Fruit fly (Drosophila melanogaster) whole organism, embryonic: ENCODE measurements around the gene CG4328.

Source experiments
- C15 ChIP-seq: fragments of 200-800 bp; sonication (Bioruptor generic); IDR thresholded peaks from 3 replicates; pipeline ENCODE4 v1.3.6; 2022; ENCODE audit warnings: missing biosample characterization, missing genetic modification characterization
- CG10147 ChIP-seq: fragments of 200-800 bp; sonication (Bioruptor generic); optimal IDR thresholded peaks from 2 replicates; lab custom pipeline; 2019; ENCODE audit warnings: missing biosample characterization, mild to moderate bottlenecking, missing genetic modification characterization, moderate library complexity
- CG12155 ChIP-seq: fragments of 200-800 bp; sonication (Bioruptor generic); optimal IDR thresholded peaks from 3 replicates; lab custom pipeline; 2016; ENCODE audit warnings: missing biosample characterization, missing genetic modification characterization
- CG14710 ChIP-seq: fragments of 200-800 bp; sonication (Bioruptor generic); optimal IDR thresholded peaks from 3 replicates; lab custom pipeline; 2019; ENCODE audit warnings: missing biosample characterization, mild to moderate bottlenecking, missing genetic modification characterization, moderate library complexity
- CG14965 ChIP-seq: fragments of 200-800 bp; sonication (Bioruptor generic); optimal IDR thresholded peaks from 2 replicates; lab custom pipeline; 2016; ENCODE audit warnings: missing biosample characterization, missing genetic modification characterization, borderline replicate concordance
- CG15269 ChIP-seq: fragments of 200-800 bp; sonication (Bioruptor generic); optimal IDR thresholded peaks from 2 replicates; lab custom pipeline; 2018; ENCODE audit warnings: missing biosample characterization, mild to moderate bottlenecking, missing genetic modification characterization, moderate library complexity
- CG1529 ChIP-seq: fragments of 200-800 bp; sonication (Bioruptor generic); optimal IDR thresholded peaks from 3 replicates; lab custom pipeline; 2018; ENCODE audit warnings: missing biosample characterization, missing genetic modification characterization
- CG15479 ChIP-seq: fragments of 200-800 bp; sonication (Bioruptor generic); optimal IDR thresholded peaks from 3 replicates; lab custom pipeline; 2019; ENCODE audit warnings: missing biosample characterization, mild to moderate bottlenecking, missing genetic modification characterization, moderate library complexity
- CG15601 ChIP-seq: fragments of 200-800 bp; sonication (Bioruptor generic); optimal IDR thresholded peaks from 3 replicates; lab custom pipeline; 2019; ENCODE audit warnings: missing biosample characterization, mild to moderate bottlenecking, missing genetic modification characterization, moderate library complexity
- CG2129 ChIP-seq: fragments of 200-800 bp; sonication (Bioruptor generic); IDR thresholded peaks from 2 replicates; pipeline ENCODE4 v1.3.6; 2022; ENCODE audit warnings: missing biosample characterization, missing genetic modification characterization; ENCODE audit not compliant: partially characterized antibody
- CG32532 ChIP-seq: fragments of 200-800 bp; sonication (Bioruptor generic); IDR thresholded peaks from 2 replicates; pipeline ENCODE4 v1.3.6; 2022; ENCODE audit warnings: missing biosample characterization, missing genetic modification characterization
- CG32772 ChIP-seq: fragments of 200-800 bp; sonication (Bioruptor generic); IDR thresholded peaks from 2 replicates; pipeline ENCODE4 v1.3.6; 2022; ENCODE audit warnings: missing biosample characterization, missing genetic modification characterization
- CG43689 ChIP-seq: fragments of 200-800 bp; sonication (Bioruptor generic); IDR thresholded peaks from 2 replicates; pipeline ENCODE4 v1.3.6; 2022; ENCODE audit warnings: missing biosample characterization, missing genetic modification characterization
- CG6175 ChIP-seq: fragments of 200-800 bp; sonication (Bioruptor generic); IDR thresholded peaks from 3 replicates; pipeline ENCODE4 v1.3.6; 2022; ENCODE audit warnings: missing biosample characterization, missing genetic modification characterization
- CG8765 ChIP-seq: fragments of 200-800 bp; sonication (Bioruptor generic); IDR thresholded peaks from 2 replicates; pipeline ENCODE4 v1.3.6; 2022; ENCODE audit warnings: missing biosample characterization, missing genetic modification characterization
- D19B ChIP-seq: fragments of 200-800 bp; sonication (Bioruptor generic); optimal IDR thresholded peaks from 2 replicates; lab custom pipeline; 2017; ENCODE audit warnings: missing biosample characterization, mild to moderate bottlenecking, missing genetic modification characterization
- Dbx ChIP-seq: fragments of 200-800 bp; sonication (Bioruptor generic); IDR thresholded peaks from 3 replicates; pipeline ENCODE4 v1.3.6; 2022; ENCODE audit warnings: missing biosample characterization, missing genetic modification characterization
- Dref ChIP-seq: fragments of 200-800 bp; sonication (Bioruptor generic); IDR thresholded peaks from 2 replicates; pipeline ENCODE4 v1.3.6; 2022; ENCODE audit warnings: missing biosample characterization, missing genetic modification characterization
- ERR ChIP-seq: fragments of 200-800 bp; sonication (Bioruptor generic); optimal IDR thresholded peaks from 2 replicates; lab custom pipeline; 2016; ENCODE audit warnings: missing biosample characterization, missing genetic modification characterization
- Elba2 ChIP-seq: fragments of 200-800 bp; sonication (Bioruptor generic); optimal IDR thresholded peaks from 3 replicates; lab custom pipeline; 2016; ENCODE audit warnings: missing biosample characterization, missing genetic modification characterization
- H2.0 ChIP-seq: fragments of 200-800 bp; sonication (Bioruptor generic); IDR thresholded peaks from 2 replicates; pipeline ENCODE4 v1.3.6; 2022; ENCODE audit warnings: missing biosample characterization, missing genetic modification characterization
- Hr3 ChIP-seq: fragments of 200-800 bp; sonication (Bioruptor generic); optimal IDR thresholded peaks from 3 replicates; lab custom pipeline; 2016; ENCODE audit warnings: missing biosample characterization, missing genetic modification characterization
- MTF-1 ChIP-seq: fragments of 200-800 bp; sonication (Bioruptor generic); optimal IDR thresholded peaks from 2 replicates; lab custom pipeline; 2018; ENCODE audit warnings: missing biosample characterization, mild to moderate bottlenecking, missing genetic modification characterization, borderline replicate concordance
- Mad ChIP-seq: fragments of 200-800 bp; sonication (Bioruptor generic); optimal IDR thresholded peaks from 2 replicates; lab custom pipeline; 2016; ENCODE audit warnings: missing biosample characterization, missing genetic modification characterization
- Optix ChIP-seq: fragments of 200-800 bp; sonication (Bioruptor generic); IDR thresholded peaks from 3 replicates; pipeline ENCODE4 v1.3.6; 2022; ENCODE audit warnings: missing biosample characterization, missing genetic modification characterization
- YL-1 ChIP-seq: fragments of 200-800 bp; sonication (Bioruptor generic); optimal IDR thresholded peaks from 3 replicates; lab custom pipeline; 2017; ENCODE audit warnings: missing biosample characterization, mild to moderate bottlenecking, missing genetic modification characterization
- az2 ChIP-seq: fragments of 200-800 bp; sonication (Bioruptor generic); optimal IDR thresholded peaks from 3 replicates; lab custom pipeline; 2016; ENCODE audit warnings: missing biosample characterization, missing genetic modification characterization
- cg ChIP-seq: fragments of 200-800 bp; sonication (Bioruptor generic); optimal IDR thresholded peaks from 3 replicates; lab custom pipeline; 2019; ENCODE audit warnings: missing biosample characterization, mild to moderate bottlenecking, missing genetic modification characterization, moderate library complexity
- chinmo ChIP-seq: fragments of 200-800 bp; sonication (Bioruptor generic); IDR thresholded peaks from 4 replicates; pipeline ENCODE4 v1.3.6; 2022; ENCODE audit warnings: missing biosample characterization, missing genetic modification characterization; ENCODE audit not compliant: partially characterized antibody
- corto ChIP-seq: fragments of 200-800 bp; sonication (Bioruptor generic); optimal IDR thresholded peaks from 2 replicates; lab custom pipeline; 2016; ENCODE audit warnings: missing biosample characterization, mild to moderate bottlenecking, missing genetic modification characterization, moderate library complexity
- danr ChIP-seq: fragments of 200-800 bp; sonication (Bioruptor generic); IDR thresholded peaks from 2 replicates; pipeline ENCODE4 v1.3.6; 2022; ENCODE audit warnings: missing biosample characterization, missing genetic modification characterization
- gfzf ChIP-seq: fragments of 200-800 bp; sonication (Bioruptor generic); optimal IDR thresholded peaks from 2 replicates; lab custom pipeline; 2016; ENCODE audit warnings: missing biosample characterization, mild to moderate bottlenecking, missing genetic modification characterization, moderate library complexity
- grn ChIP-seq: fragments of 200-800 bp; sonication (Bioruptor generic); optimal IDR thresholded peaks from 3 replicates; lab custom pipeline; 2017; ENCODE audit warnings: missing biosample characterization, missing genetic modification characterization
- gro ChIP-seq: fragments of 200-800 bp; sonication (Bioruptor generic); optimal IDR thresholded peaks from 2 replicates; lab custom pipeline; 2016; ENCODE audit warnings: missing biosample characterization, missing genetic modification characterization
- hbn ChIP-seq: fragments of 200-800 bp; sonication (Bioruptor generic); IDR thresholded peaks from 2 replicates; pipeline ENCODE4 v1.3.6; 2022; ENCODE audit warnings: missing biosample characterization, missing genetic modification characterization; ENCODE audit not compliant: partially characterized antibody
- jumu ChIP-seq: fragments of 200-800 bp; sonication (Bioruptor generic); optimal IDR thresholded peaks from 3 replicates; lab custom pipeline; 2016; ENCODE audit warnings: missing biosample characterization, missing genetic modification characterization
- klu ChIP-seq: fragments of 200-800 bp; sonication (Bioruptor generic); IDR thresholded peaks from 2 replicates; pipeline ENCODE4 v1.3.6; 2022; ENCODE audit warnings: missing biosample characterization, missing genetic modification characterization
- lbe ChIP-seq: fragments of 200-800 bp; sonication (Bioruptor generic); optimal IDR thresholded peaks from 2 replicates; lab custom pipeline; 2016; ENCODE audit warnings: missing biosample characterization, mild to moderate bottlenecking, missing genetic modification characterization
- nom ChIP-seq: fragments of 200-800 bp; sonication (Bioruptor generic); optimal IDR thresholded peaks from 2 replicates; lab custom pipeline; 2017; ENCODE audit warnings: missing biosample characterization, missing genetic modification characterization, mild to moderate bottlenecking, moderate library complexity, missing genetic modification reagents
- onecut ChIP-seq: fragments of 200-800 bp; sonication (Bioruptor generic); IDR thresholded peaks from 2 replicates; pipeline ENCODE4 v1.3.6; 2022; ENCODE audit warnings: missing biosample characterization, missing genetic modification characterization
- pho ChIP-seq: fragments of 200-800 bp; sonication (Bioruptor generic); optimal IDR thresholded peaks from 2 replicates; lab custom pipeline; 2016; ENCODE audit warnings: missing biosample characterization, missing genetic modification characterization
- pita ChIP-seq: fragments of 200-800 bp; sonication (Bioruptor generic); optimal IDR thresholded peaks from 2 replicates; lab custom pipeline; 2017; ENCODE audit warnings: missing biosample characterization, mild to moderate bottlenecking, missing genetic modification characterization
- pnt ChIP-seq: fragments of 200-800 bp; sonication (Bioruptor generic); optimal IDR thresholded peaks from 3 replicates; lab custom pipeline; 2016; ENCODE audit warnings: missing biosample characterization, missing genetic modification characterization
- sd ChIP-seq: fragments of 200-800 bp; sonication (Bioruptor generic); optimal IDR thresholded peaks from 3 replicates; lab custom pipeline; 2018; ENCODE audit warnings: missing biosample characterization, mild to moderate bottlenecking, missing genetic modification characterization, moderate library complexity
- sens ChIP-seq: fragments of 200-800 bp; sonication (Bioruptor generic); peaks from one replicate; lab custom pipeline; 2016; ENCODE audit warnings: missing biosample characterization, missing genetic modification characterization
- seq ChIP-seq: fragments of 200-800 bp; sonication (Bioruptor generic); IDR thresholded peaks from 2 replicates; pipeline ENCODE4 v1.3.6; 2022; ENCODE audit warnings: missing biosample characterization, missing genetic modification characterization
- sima ChIP-seq: fragments of 200-800 bp; sonication (Bioruptor generic); optimal IDR thresholded peaks from 2 replicates; lab custom pipeline; 2016; ENCODE audit warnings: missing biosample characterization, missing genetic modification characterization
- sna ChIP-seq: fragments of 200-800 bp; sonication (Bioruptor generic); IDR thresholded peaks from 2 replicates; pipeline ENCODE4 v1.3.6; 2022; ENCODE audit warnings: missing biosample characterization, missing genetic modification characterization; ENCODE audit not compliant: partially characterized antibody
- sr ChIP-seq: fragments of 200-800 bp; sonication (Bioruptor generic); IDR thresholded peaks from 3 replicates; pipeline ENCODE4 v1.3.6; 2022; ENCODE audit warnings: missing biosample characterization, missing genetic modification characterization
- twi ChIP-seq: fragments of 200-800 bp; optimal IDR thresholded peaks from 2 replicates; lab custom pipeline; 2019; ENCODE audit warnings: missing biosample characterization, mild to moderate bottlenecking, missing genetic modification characterization, moderate library complexity
- vnd ChIP-seq: fragments of 200-800 bp; sonication (Bioruptor generic); IDR thresholded peaks from 3 replicates; pipeline ENCODE4 v1.3.6; 2022; ENCODE audit warnings: missing biosample characterization, missing genetic modification characterization; ENCODE audit not compliant: partially characterized antibody
- wdn ChIP-seq: fragments of 200-800 bp; sonication (Bioruptor generic); IDR thresholded peaks from 2 replicates; pipeline ENCODE4 v1.3.6; 2022; ENCODE audit warnings: missing biosample characterization, missing genetic modification characterization

CG4328 gene

dm6 chr3L:12336339-12336738 lies 40.4 kb upstream of the CG4328 start, which contains the start of gene CG10418 (continued):
- TF ChIP-seq gfzf (GFP tag; lab: Kevin White, UChicago) (peak; percentile 14), lbe (GFP tag; lab: Kevin White, UChicago) (no peak), CG2129 (GFP tag; lab: Robert Waterston, UW) (peak; percentile 76), az2 (GFP tag; lab: Kevin White, UChicago) (peak; percentile 51), C15 (GFP tag; lab: Robert Waterston, UW) (no peak), klu (GFP tag; lab: Robert Waterston, UW) (0 out of 2 replicates have a peak, but pooled peaks have one; percentile 7), corto (GFP tag; lab: Kevin White, UChicago) (no peak), CG1529 (GFP tag; lab: Kevin White, UChicago) (no peak), CG32772 (GFP tag; lab: Robert Waterston, UW) (peak; percentile 48), Dref (GFP tag; lab: Robert Waterston, UW) (peak; percentile 68), hbn (GFP tag; lab: Robert Waterston, UW) (peak; percentile 79), CG15601 (tag; lab: Kevin White, UChicago) (peak; percentile 35), pnt (no peak), sens (GFP tag; lab: Kevin White, UChicago) (peak; percentile 82), D19B (no peak), Dbx (no peak), wdn (GFP tag; lab: Robert Waterston, UW) (no peak), CG43689 (GFP tag; lab: Robert Waterston, UW) (no peak), sna (GFP tag; lab: Robert Waterston, UW) (peak; percentile 84), CG32532 (GFP tag; lab: Robert Waterston, UW) (peak; percentile 26; the same call in 1 of the 2 replicates), Elba2 (GFP tag; lab: Kevin White, UChicago) (peak; percentile 77), gro (GFP tag; lab: Kevin White, UChicago) (no peak), onecut (GFP tag; lab: Robert Waterston, UW) (no peak), YL-1 (GFP tag; lab: Kevin White, UChicago) (peak; percentile 2), sima (GFP tag; lab: Kevin White, UChicago) (no peak), jumu (GFP tag; lab: Kevin White, UChicago) (no peak), nom (GFP tag; lab: Kevin White, UChicago) (no peak), sd (tag; lab: Kevin White, UChicago) (no peak), CG15269 (tag; lab: Kevin White, UChicago) (no peak), chinmo (no peak), ERR (GFP tag; lab: Kevin White, UChicago) (no peak), H2.0 (GFP tag; lab: Robert Waterston, UW) (peak; percentile 29; the same call in 1 of the 2 replicates), CG8765 (GFP tag; lab: Robert Waterston, UW) (no peak), Hr3 (GFP tag; lab: Kevin White, UChicago) (peak; percentile 63), cg (GFP tag; lab: Kevin White, UChicago) (no peak), pho (GFP tag; lab: Kevin White, UChicago) (peak; percentile 32), MTF-1 (no peak), Mad (GFP tag; lab: Kevin White, UChicago) (peak; percentile 8), CG14965 (GFP tag; lab: Kevin White, UChicago) (no peak), pita (GFP tag; lab: Kevin White, UChicago) (no peak), sr (GFP tag; lab: Robert Waterston, UW) (no peak), CG6175 (no peak), twi (peak; percentile 19), danr (GFP tag; lab: Robert Waterston, UW) (no peak), seq (no peak), grn (GFP tag; lab: Kevin White, UChicago) (no peak), CG14710 (tag; lab: Kevin White, UChicago) (peak; percentile 81), CG15479 (GFP tag; lab: Kevin White, UChicago) (no peak), CG10147 (GFP tag; lab: Kevin White, UChicago) (peak; percentile 37), CG12155 (peak; percentile 43), Optix (GFP tag; lab: Robert Waterston, UW) (no peak), vnd (GFP tag; lab: Robert Waterston, UW) (peak; percentile 69)
